Fruit fly (Drosophila melanogaster): Measurements from ENCODE around the gene alpha4GT1.

alpha4GT1 gene

dm6 chr2L:2999113-2999512 is 23.8 kb downstream of the alpha4GT1 start, which contains the start of gene Ccdc85 (continued):
- TF ChIP-seq CG2120 (GFP tag; optimal IDR thresholded peaks at IDR 0.05) (no peak), CG11504 (tag; optimal IDR thresholded peaks at IDR 0.05) (no peak), insv (GFP tag; optimal IDR thresholded peaks at IDR 0.05) (no peak), Dbx (GFP tag; IDR thresholded peaks at IDR 0.05) (peak; percentile 18; the same call in 1 of the 3 replicates), CG6765 (GFP tag; optimal IDR thresholded peaks at IDR 0.05) (no peak), Oaz (GFP tag; IDR thresholded peaks at IDR 0.05) (0 out of 2 replicates have a peak, but pooled peaks have one; percentile 5), ara (GFP tag; IDR thresholded peaks at IDR 0.05) (no peak), trem (tag; optimal IDR thresholded peaks at IDR 0.05) (peak; percentile 83), CG10543 (GFP tag; optimal IDR thresholded peaks at IDR 0.05) (no peak), luna (GFP tag; optimal IDR thresholded peaks at IDR 0.05) (no peak), tx (GFP tag; optimal IDR thresholded peaks at IDR 0.05) (no peak), Med (GFP tag) (peak; percentile 93), mirr (GFP tag; optimal IDR thresholded peaks at IDR 0.05) (no peak), CG33213 (GFP tag; optimal IDR thresholded peaks at IDR 0.05) (no peak), Hr51 (GFP tag; optimal IDR thresholded peaks at IDR 0.05) (no peak), CG13287 (GFP tag; IDR thresholded peaks at IDR 0.05; ENCODE audit: partially characterized antibody) (peak; percentile 96), maf-S (GFP tag; optimal IDR thresholded peaks at IDR 0.05) (no peak), fu2 (GFP tag; optimal IDR thresholded peaks at IDR 0.05) (no peak), CG12769 (tag; optimal IDR thresholded peaks at IDR 0.05) (no peak), disco-r (GFP tag; optimal IDR thresholded peaks at IDR 0.05) (no peak), wor (GFP tag; IDR thresholded peaks at IDR 0.05) (no peak), btn (GFP tag; optimal IDR thresholded peaks at IDR 0.05) (no peak), CG12391 (tag; optimal IDR thresholded peaks at IDR 0.05) (peak; percentile 24), CG10366 (GFP tag; IDR thresholded peaks at IDR 0.05) (no peak), CrebB (tag; optimal IDR thresholded peaks at IDR 0.05) (peak; percentile 22), unpg (GFP tag; optimal IDR thresholded peaks at IDR 0.05) (peak; percentile 25), fd96Cb (tag; optimal IDR thresholded peaks at IDR 0.05) (no peak), dpn (GFP tag; optimal IDR thresholded peaks at IDR 0.05) (no peak), lov (optimal IDR thresholded peaks at IDR 0.05) (no peak), lov (GFP tag; IDR thresholded peaks at IDR 0.05) (0 out of 3 replicates have a peak, but pooled peaks have one; percentile 26), Dfd (GFP tag; optimal IDR thresholded peaks at IDR 0.05) (no peak), HLHmδ (GFP tag; optimal IDR thresholded peaks at IDR 0.05) (peak; percentile 44), schlank (tag; optimal IDR thresholded peaks at IDR 0.05) (no peak), CG5953 (GFP tag; IDR thresholded peaks at IDR 0.05) (no peak), MBD-R2 (GFP tag; IDR thresholded peaks at IDR 0.05) (peak; percentile 36; the same call in 1 of the 2 replicates), sens-2 (GFP tag; IDR thresholded peaks at IDR 0.05) (no peak), odd (GFP tag; optimal IDR thresholded peaks at IDR 0.05) (no peak), CG3995 (GFP tag; optimal IDR thresholded peaks at IDR 0.05) (peak; percentile 93), az2 (GFP tag; optimal IDR thresholded peaks at IDR 0.05) (no peak), Spps (tag; optimal IDR thresholded peaks at IDR 0.05) (no peak), gt (GFP tag; IDR thresholded peaks at IDR 0.05) (no peak), Awh (GFP tag; IDR thresholded peaks at IDR 0.05) (no peak), CG30020 (tag; optimal IDR thresholded peaks at IDR 0.05) (peak; percentile 10), lilli (GFP tag; optimal IDR thresholded peaks at IDR 0.05) (peak; percentile 22), Six4 (GFP tag; optimal IDR thresholded peaks at IDR 0.05) (no peak), CG12299 (tag; optimal IDR thresholded peaks at IDR 0.05) (no peak), CG4424 (GFP tag; optimal IDR thresholded peaks at IDR 0.05) (no peak), D19A (tag; optimal IDR thresholded peaks at IDR 0.05) (no peak), Trl (optimal IDR thresholded peaks at IDR 0.05) (no peak), Trl (GFP tag; optimal IDR thresholded peaks at IDR 0.05) (no peak), Meics (GFP tag; optimal IDR thresholded peaks at IDR 0.05) (no peak), Ets97D (GFP tag; optimal IDR thresholded peaks at IDR 0.05) (peak; percentile 58), Sry-β (GFP tag; optimal IDR thresholded peaks at IDR 0.05) (peak; percentile 3)

Measured in whole organism, embryonic.